Worm (Caenorhabditis elegans) whole organism, young adult: ENCODE measurements around the gene T14G12.6.

Experiments used
- B0336.3 ChIP-seq: fragments of 200-800 bp; sonication (Bioruptor generic); IDR thresholded peaks from 2 replicates; pipeline ENCODE4 v1.3.6; 2022; ENCODE audit warnings: missing genetic modification characterization, missing compliant biosample characterization
- C17E4.6 ChIP-seq: fragments of 200-800 bp; sonication (Bioruptor generic); IDR thresholded peaks from 2 replicates; pipeline ENCODE4 v1.3.6; 2022; ENCODE audit warnings: missing genetic modification reagents, missing genetic modification characterization, missing compliant biosample characterization
- F22D6.2 ChIP-seq: sonication (generic microtip); optimal IDR thresholded peaks from 2 replicates; lab custom pipeline; 2016; ENCODE audit warnings: mild to moderate bottlenecking, missing genetic modification characterization, missing compliant biosample characterization
- F33H1.4 ChIP-seq: fragments of 200-800 bp; sonication (Bioruptor generic); IDR thresholded peaks from 2 replicates; pipeline ENCODE4 v1.3.6; 2022; ENCODE audit warnings: missing genetic modification reagents, missing genetic modification characterization, missing compliant biosample characterization
- F37B4.10 ChIP-seq: fragments of 200-800 bp; sonication (Bioruptor generic); IDR thresholded peaks from 2 replicates; pipeline ENCODE4 v1.3.6; 2022; ENCODE audit warnings: missing genetic modification characterization, missing compliant biosample characterization
- K11D2.4 ChIP-seq: fragments of 200-800 bp; sonication (Bioruptor generic); IDR thresholded peaks from 2 replicates; pipeline ENCODE4 v1.3.6; 2022; ENCODE audit warnings: missing genetic modification reagents, missing genetic modification characterization, missing compliant biosample characterization
- K12H6.12 ChIP-seq: fragments of 200-800 bp; sonication (Bioruptor generic); optimal IDR thresholded peaks from 2 replicates; lab custom pipeline; 2018; ENCODE audit warnings: mild to moderate bottlenecking, missing genetic modification characterization, missing compliant biosample characterization
- T07F8.4 ChIP-seq: sonication (generic microtip); optimal IDR thresholded peaks from 2 replicates; lab custom pipeline; 2016; ENCODE audit warnings: mild to moderate bottlenecking, missing genetic modification characterization, moderate library complexity, missing compliant biosample characterization
- Y79H2A.3 ChIP-seq: fragments of 200-800 bp; sonication (Bioruptor generic); conservative IDR thresholded peaks from 2 replicates; pipeline ENCODE4 v1.3.6; 2022; ENCODE audit warnings: missing genetic modification reagents, missing genetic modification characterization, missing compliant biosample characterization
- Y95B8A.8 ChIP-seq: fragments of 200-800 bp; sonication (Bioruptor generic); IDR thresholded peaks from 2 replicates; pipeline ENCODE4 v1.3.6; 2022; ENCODE audit warnings: missing genetic modification reagents, missing genetic modification characterization, missing compliant biosample characterization
- ama-1 ChIP-seq, 3 experiments: fragments of 150-350 bp in 1 of 3; sonication (generic microtip) in 2 of 3; optimal IDR thresholded peaks; 2 replicates each; lab custom pipeline; 2014 to 2018; ENCODE audit warnings: missing biosample characterization in 2 of 3, missing genetic modification characterization in 2 of 3, missing genetic modification reagents in 2 of 3
- attf-5 ChIP-seq: fragments of 200-800 bp; sonication (Bioruptor generic); optimal IDR thresholded peaks from 2 replicates; lab custom pipeline; 2018; ENCODE audit warnings: mild to moderate bottlenecking, missing genetic modification characterization, missing compliant biosample characterization
- attf-6 ChIP-seq: fragments of 200-800 bp; sonication (Bioruptor generic); IDR thresholded peaks from 2 replicates; pipeline ENCODE4 v1.3.6; 2022; ENCODE audit warnings: missing genetic modification reagents, missing genetic modification characterization, missing compliant biosample characterization
- bed-2 ChIP-seq: fragments of 200-800 bp; sonication (Bioruptor generic); IDR thresholded peaks from 2 replicates; pipeline ENCODE4 v1.3.6; 2022; ENCODE audit warnings: missing genetic modification reagents, missing genetic modification characterization, missing compliant biosample characterization
- cebp-1 ChIP-seq, 2 experiments: fragments of 200-800 bp in 1 of 2; sonication (Bioruptor generic) in 1 of 2; sonication (generic microtip) in 1 of 2; IDR thresholded peaks in 1 of 2; optimal IDR thresholded peaks in 1 of 2; 2 replicates each; pipeline versions ENCODE4 v1.3.6 to Lab custom; 2017 to 2022; ENCODE audit warnings: missing compliant biosample characterization in 2 of 2, missing genetic modification characterization in 2 of 2, mild to moderate bottlenecking in 1 of 2, missing genetic modification reagents in 1 of 2, moderate library complexity in 1 of 2
- ceh-100 ChIP-seq: fragments of 200-800 bp; sonication (Bioruptor generic); IDR thresholded peaks from 2 replicates; pipeline ENCODE4 v1.3.6; 2022; ENCODE audit warnings: missing genetic modification reagents, missing genetic modification characterization, missing compliant biosample characterization
- ceh-27 ChIP-seq: fragments of 200-800 bp; sonication (Bioruptor generic); optimal IDR thresholded peaks from 2 replicates; lab custom pipeline; 2018; ENCODE audit warnings: mild to moderate bottlenecking, missing genetic modification characterization, moderate library complexity, missing compliant biosample characterization
- chd-7 ChIP-seq: sonication (generic microtip); optimal IDR thresholded peaks from 2 replicates; lab custom pipeline; 2016; ENCODE audit warnings: mild to moderate bottlenecking, missing genetic modification characterization, moderate library complexity, missing compliant biosample characterization
- dox-1 ChIP-seq: fragments of 200-800 bp; sonication (Bioruptor generic); IDR thresholded peaks from 2 replicates; pipeline ENCODE4 v1.3.6; 2022; ENCODE audit warnings: missing genetic modification reagents, missing genetic modification characterization, missing compliant biosample characterization
- dpl-1 ChIP-seq: fragments of 150-350 bp; optimal IDR thresholded peaks from 2 replicates; lab custom pipeline; 2014; ENCODE audit warnings: missing biosample characterization, missing genetic modification reagents, missing genetic modification characterization
- efl-1 ChIP-seq: fragments of 150-350 bp; optimal IDR thresholded peaks from 2 replicates; lab custom pipeline; 2014; ENCODE audit warnings: missing biosample characterization, missing genetic modification reagents, missing genetic modification characterization
- hlh-12 ChIP-seq: sonication (generic microtip); optimal IDR thresholded peaks from 2 replicates; lab custom pipeline; 2016; ENCODE audit warnings: missing genetic modification characterization, missing compliant biosample characterization
- hrde-1 ChIP-seq: sonication (generic microtip); optimal IDR thresholded peaks from 2 replicates; lab custom pipeline; 2016; ENCODE audit warnings: missing genetic modification characterization, mild to moderate bottlenecking, missing compliant biosample characterization, moderate library complexity, missing genotype, missing genetic modification reagents, borderline replicate concordance
- hsf-1 ChIP-seq: fragments of 200-800 bp; sonication (Bioruptor generic); IDR thresholded peaks from 2 replicates; pipeline ENCODE4 v1.3.6; 2022; ENCODE audit warnings: missing genetic modification reagents, missing genetic modification characterization, missing compliant biosample characterization
- lin-35 ChIP-seq, 3 experiments: fragments of 150-350 bp in 2 of 3; sonication (generic microtip) in 1 of 3; optimal IDR thresholded peaks; 2 replicates each; lab custom pipeline; 2014 to 2018; ENCODE audit warnings: missing biosample characterization in 3 of 3, missing genetic modification characterization in 3 of 3, missing genetic modification reagents in 3 of 3
- lin-40 ChIP-seq: sonication (generic microtip); optimal IDR thresholded peaks from 2 replicates; lab custom pipeline; 2016; ENCODE audit warnings: missing genetic modification characterization, mild to moderate bottlenecking, missing compliant biosample characterization, missing genotype, missing genetic modification reagents
- madf-10 ChIP-seq: sonication (generic microtip); optimal IDR thresholded peaks from 2 replicates; lab custom pipeline; 2016; ENCODE audit warnings: mild to moderate bottlenecking, missing genetic modification characterization, missing compliant biosample characterization
- madf-8 ChIP-seq: fragments of 200-800 bp; sonication (Bioruptor generic); conservative IDR thresholded peaks from 2 replicates; pipeline ENCODE4 v1.3.6; 2022; ENCODE audit warnings: missing genetic modification reagents, missing genetic modification characterization, missing compliant biosample characterization
- mes-4 ChIP-seq: sonication (generic microtip); optimal IDR thresholded peaks from 2 replicates; lab custom pipeline; 2016; ENCODE audit warnings: missing genotype, missing genetic modification characterization, missing compliant biosample characterization
- mxl-1 ChIP-seq: sonication (generic microtip); optimal IDR thresholded peaks from 2 replicates; lab custom pipeline; 2016; ENCODE audit warnings: missing genetic modification characterization, missing compliant biosample characterization
- nfya-1 ChIP-seq: sonication (generic microtip); optimal IDR thresholded peaks from 2 replicates; lab custom pipeline; 2017; ENCODE audit warnings: antibody characterized with exemption, missing compliant biosample characterization, missing genetic modification characterization, borderline replicate concordance; ENCODE audit not compliant: insufficient read depth
- nfya-2 ChIP-seq: fragments of 200-800 bp; sonication (Bioruptor generic); IDR thresholded peaks from 2 replicates; pipeline ENCODE4 v1.3.6; 2022; ENCODE audit warnings: missing genetic modification reagents, missing genetic modification characterization, missing compliant biosample characterization
- nfyb-1 ChIP-seq: fragments of 200-800 bp; sonication (Bioruptor generic); IDR thresholded peaks from 2 replicates; pipeline ENCODE4 v1.3.6; 2022; ENCODE audit warnings: missing genetic modification reagents, missing genetic modification characterization, missing compliant biosample characterization
- nhr-80 ChIP-seq: sonication (generic microtip); optimal IDR thresholded peaks from 2 replicates; lab custom pipeline; 2016; ENCODE audit warnings: missing genetic modification characterization, missing compliant biosample characterization
- nhr-90 ChIP-seq: sonication (generic microtip); optimal IDR thresholded peaks from 2 replicates; lab custom pipeline; 2016; ENCODE audit warnings: missing genotype, mild to moderate bottlenecking, missing genetic modification characterization, missing compliant biosample characterization
- pbrm-1 ChIP-seq: fragments of 200-800 bp; sonication (Bioruptor generic); IDR thresholded peaks from 2 replicates; pipeline ENCODE4 v1.3.6; 2022; ENCODE audit warnings: missing genetic modification reagents, missing genetic modification characterization, missing compliant biosample characterization
- pha-4 ChIP-seq: fragments of 150-350 bp; sonication (generic microtip); optimal IDR thresholded peaks from 2 replicates; lab custom pipeline; 2014; ENCODE audit warnings: missing biosample characterization, missing genetic modification reagents, missing genetic modification characterization
- sdz-38 ChIP-seq: sonication (generic microtip); optimal IDR thresholded peaks from 2 replicates; lab custom pipeline; 2016; ENCODE audit warnings: missing genotype, missing genetic modification characterization, missing compliant biosample characterization
- sea-2 ChIP-seq: fragments of 200-800 bp; sonication (Bioruptor generic); IDR thresholded peaks from 2 replicates; pipeline ENCODE4 v1.3.6; 2022; ENCODE audit warnings: missing genetic modification characterization, missing compliant biosample characterization
- snpc-1.1 ChIP-seq: sonication (generic microtip); optimal IDR thresholded peaks from 2 replicates; lab custom pipeline; 2017; ENCODE audit warnings: missing genetic modification characterization, mild to moderate bottlenecking, missing compliant biosample characterization, antibody characterized with exemption, moderate library complexity, missing genotype, missing genetic modification reagents; ENCODE audit not compliant: insufficient read depth
- somi-1 ChIP-seq: fragments of 200-800 bp; sonication (Bioruptor generic); optimal IDR thresholded peaks from 2 replicates; lab custom pipeline; 2018; ENCODE audit warnings: mild to moderate bottlenecking, missing genetic modification characterization, missing compliant biosample characterization
- sptf-2 ChIP-seq: fragments of 200-800 bp; sonication (Bioruptor generic); optimal IDR thresholded peaks from 2 replicates; lab custom pipeline; 2018; ENCODE audit warnings: mild to moderate bottlenecking, missing genetic modification characterization, missing compliant biosample characterization
- tlf-1 ChIP-seq: fragments of 200-800 bp; sonication (Bioruptor generic); optimal IDR thresholded peaks from 2 replicates; lab custom pipeline; 2018; ENCODE audit warnings: mild to moderate bottlenecking, missing genetic modification characterization, missing compliant biosample characterization
- unc-130 ChIP-seq: sonication (generic microtip); optimal IDR thresholded peaks from 2 replicates; lab custom pipeline; 2016; ENCODE audit warnings: missing genetic modification reagents, missing genetic modification characterization, missing compliant biosample characterization
- xnd-1 ChIP-seq: sonication (generic microtip); optimal IDR thresholded peaks from 2 replicates; lab custom pipeline; 2016; ENCODE audit warnings: missing genotype, missing genetic modification reagents, missing genetic modification characterization, missing compliant biosample characterization
- zfh-2 ChIP-seq: fragments of 200-800 bp; sonication (Bioruptor generic); conservative IDR thresholded peaks from 2 replicates; pipeline ENCODE4 v1.3.6; 2022; ENCODE audit warnings: missing genetic modification reagents, missing genetic modification characterization, missing compliant biosample characterization
- ztf-25 ChIP-seq: fragments of 200-800 bp; sonication (Bioruptor generic); IDR thresholded peaks from 2 replicates; pipeline ENCODE4 v1.3.6; 2022; ENCODE audit warnings: missing genetic modification reagents, missing genetic modification characterization, missing compliant biosample characterization

T14G12.6 gene

ce11 chrX:3788483-3788882 is 29.2 kb upstream of the T14G12.6 start (continued):
- TF ChIP-seq nfyb-1 (no peak), hsf-1 (GFP tag; lab: Robert Waterston, UW) (no peak), efl-1 (GFP tag; lab: Kevin White, UChicago) (no peak), ama-1 (optimal IDR thresholded peaks at IDR 0.05; lab: Kevin White, UChicago) (peak; percentile 16), ama-1 (GFP tag; optimal IDR thresholded peaks at IDR 0.05; lab: Kevin White, UChicago) (no peak), cebp-1 (GFP tag; IDR thresholded peaks at IDR 0.05; lab: Robert Waterston, UW) (no peak), cebp-1 (tag; optimal IDR thresholded peaks at IDR 0.05; lab: Kevin White, UChicago) (peak; percentile 38), attf-6 (no peak), K12H6.12 (tag; lab: Kevin White, UChicago) (peak; percentile 26), dox-1 (GFP tag; lab: Robert Waterston, UW) (no peak), sdz-38 (no peak), lin-35 (GFP tag; optimal IDR thresholded peaks at IDR 0.05; lab: Kevin White, UChicago) (no peak), nhr-90 (no peak), snpc-1.1 (no peak), attf-5 (no peak), ceh-100 (GFP tag; lab: Robert Waterston, UW) (no peak), pbrm-1 (GFP tag; lab: Robert Waterston, UW) (no peak)

ce11 chrX:3787431-3788076 is 28.3 kb upstream of the T14G12.6 start, which contains the start of gene pmpl-1:
TSS of gene pmpl-1 (plus strand) at chrX:3788026.
- TF ChIP-seq hlh-12 = no peak
- TF ChIP-seq F22D6.2 (tag; lab: Kevin White, UChicago) = no peak
- TF ChIP-seq mes-4 (tag; lab: Kevin White, UChicago) = no peak
- TF ChIP-seq hrde-1 = no peak
- TF ChIP-seq madf-8 (GFP tag; lab: Robert Waterston, UW) = no peak
- TF ChIP-seq F33H1.4 = no peak
- TF ChIP-seq lin-40 = peak; percentile 5
- 0 out of 2 replicates have a peak, but pooled peaks have one; percentile 36 for TF ChIP-seq K11D2.4 (GFP tag; lab: Robert Waterston, UW)
- TF ChIP-seq attf-6 = no peak
- no peak for TF ChIP-seq cebp-1 (GFP tag; IDR thresholded peaks at IDR 0.05; lab: Robert Waterston, UW)
- TF ChIP-seq cebp-1 (tag; optimal IDR thresholded peaks at IDR 0.05; lab: Kevin White, UChicago) = peak; percentile 15
- no peak for TF ChIP-seq nfya-1 (tag; lab: Kevin White, UChicago)
- TF ChIP-seq sea-2 = no peak
- no peak for TF ChIP-seq pha-4 (tag; lab: Kevin White, UChicago)
- no peak for TF ChIP-seq T07F8.4 (tag; lab: Kevin White, UChicago)
- TF ChIP-seq ceh-27 (GFP tag; lab: Kevin White, UChicago) = peak; percentile 48
- TF ChIP-seq C17E4.6 (GFP tag; lab: Robert Waterston, UW) = no peak
- no peak for TF ChIP-seq Y79H2A.3 (GFP tag; lab: Robert Waterston, UW)
- no peak for TF ChIP-seq nfya-2 (GFP tag; lab: Robert Waterston, UW)
- TF ChIP-seq somi-1 = peak; percentile 32
- no peak for TF ChIP-seq F37B4.10 (GFP tag; lab: Robert Waterston, UW)
- TF ChIP-seq tlf-1 = no peak
- no peak for TF ChIP-seq dpl-1 (GFP tag; lab: Kevin White, UChicago)
- TF ChIP-seq xnd-1 (tag; lab: Kevin White, UChicago) = no peak
- TF ChIP-seq lin-35 (GFP tag; optimal IDR thresholded peaks at IDR 0.05; lab: Kevin White, UChicago) = no peak
- TF ChIP-seq zfh-2 (GFP tag; lab: Robert Waterston, UW) = 0 out of 2 replicates have a peak, but pooled peaks have one; percentile 35
- no peak for TF ChIP-seq sptf-2 (GFP tag; lab: Kevin White, UChicago)
- TF ChIP-seq bed-2 (GFP tag; lab: Robert Waterston, UW) = no peak
- no peak for TF ChIP-seq Y95B8A.8 (GFP tag; lab: Robert Waterston, UW)
- no peak for TF ChIP-seq ztf-25 (GFP tag; lab: Robert Waterston, UW)
- TF ChIP-seq unc-130 (GFP tag; lab: Kevin White, UChicago) = no peak
- TF ChIP-seq madf-10 (tag; lab: Kevin White, UChicago) = no peak
- no peak for TF ChIP-seq chd-7
- TF ChIP-seq nhr-80 = no peak
- TF ChIP-seq B0336.3 (GFP tag; lab: Robert Waterston, UW) = no peak
- no peak for TF ChIP-seq mxl-1 (tag; lab: Kevin White, UChicago)
